In the genomic region with DNA sequence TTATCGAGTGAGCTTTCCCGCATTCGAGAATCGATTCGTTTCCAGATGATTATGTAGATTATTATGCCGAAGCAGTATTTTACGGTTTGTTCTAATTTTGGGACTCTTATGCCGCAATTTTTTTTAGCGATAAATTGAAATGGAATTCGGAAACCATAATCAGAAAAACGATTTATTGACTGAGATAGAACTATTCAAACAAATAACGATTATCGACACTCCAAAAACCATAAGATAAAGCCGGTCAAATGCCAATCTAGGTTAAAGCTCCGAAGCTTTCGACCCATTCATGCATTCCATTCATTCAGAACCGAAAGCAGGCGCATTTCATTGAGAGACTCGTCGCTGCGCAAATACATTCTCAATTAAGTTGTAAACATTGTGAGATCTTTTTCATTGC, we compare ENCODE assay signal across 2 fruit fly cellular contexts.
TF ChIP-seq lines count a peak whose summit lies in the region.

No protein-coding gene starts in this region.

- no peak for TF ChIP-seq CTCF in whole organism, embryonic (GFP tag; optimal IDR thresholded peaks at IDR 0.05; lab: Kevin White, UChicago)

TF ChIP-seq in whole organism, adult, 20 proteins besides CTCF, POLR2A, EP300 and RAD21:
- TF ChIP-seq CG5204 (GFP tag; optimal IDR thresholded peaks at IDR 0.05; lab: Kevin White, UChicago) (no peak), cic (GFP tag; optimal IDR thresholded peaks at IDR 0.05; lab: Kevin White, UChicago) (peak; percentile 54), bab1 (GFP tag; optimal IDR thresholded peaks at IDR 0.05; lab: Kevin White, UChicago) (no peak), CG7101 (tag; optimal IDR thresholded peaks at IDR 0.05; lab: Kevin White, UChicago) (no peak), Mnt (GFP tag; optimal IDR thresholded peaks at IDR 0.05; lab: Kevin White, UChicago) (no peak), toe (GFP tag; optimal IDR thresholded peaks at IDR 0.05; lab: Kevin White, UChicago) (no peak), ovo (GFP tag; optimal IDR thresholded peaks at IDR 0.05; lab: Kevin White, UChicago) (no peak)

TF ChIP-seq in whole organism, embryonic, 481 proteins besides CTCF, POLR2A, EP300 and RAD21:
- TF ChIP-seq Pdp1 (GFP tag; optimal IDR thresholded peaks at IDR 0.05; lab: Kevin White, UChicago): peak in 1 of 2 experiments; percentile 23
- peak; percentile 87 for TF ChIP-seq sd (tag; optimal IDR thresholded peaks at IDR 0.05; lab: Kevin White, UChicago)
- peak; percentile 65 for TF ChIP-seq run (tag; optimal IDR thresholded peaks at IDR 0.05; lab: Kevin White, UChicago)
- TF ChIP-seq tio (GFP tag; optimal IDR thresholded peaks at IDR 0.05; lab: Kevin White, UChicago): no peak
- TF ChIP-seq exex (tag; optimal IDR thresholded peaks at IDR 0.05; lab: Kevin White, UChicago): peak; percentile 67
- peak; percentile 61 for TF ChIP-seq grn (GFP tag; optimal IDR thresholded peaks at IDR 0.05; lab: Kevin White, UChicago)
- peak in 1 of 2 experiments; percentile 88 for TF ChIP-seq Hr78 (GFP tag; optimal IDR thresholded peaks at IDR 0.05; lab: Kevin White, UChicago)
- peak; percentile 58 for TF ChIP-seq sens (GFP tag; lab: Kevin White, UChicago)
- TF ChIP-seq Deaf1 (tag; optimal IDR thresholded peaks at IDR 0.05; lab: Kevin White, UChicago): peak; percentile 31
- TF ChIP-seq CG18262 (tag; optimal IDR thresholded peaks at IDR 0.05; lab: Kevin White, UChicago): no peak
